Worm (Caenorhabditis elegans): ENCODE measurements around the gene Y39G8B.13.

DNA sequence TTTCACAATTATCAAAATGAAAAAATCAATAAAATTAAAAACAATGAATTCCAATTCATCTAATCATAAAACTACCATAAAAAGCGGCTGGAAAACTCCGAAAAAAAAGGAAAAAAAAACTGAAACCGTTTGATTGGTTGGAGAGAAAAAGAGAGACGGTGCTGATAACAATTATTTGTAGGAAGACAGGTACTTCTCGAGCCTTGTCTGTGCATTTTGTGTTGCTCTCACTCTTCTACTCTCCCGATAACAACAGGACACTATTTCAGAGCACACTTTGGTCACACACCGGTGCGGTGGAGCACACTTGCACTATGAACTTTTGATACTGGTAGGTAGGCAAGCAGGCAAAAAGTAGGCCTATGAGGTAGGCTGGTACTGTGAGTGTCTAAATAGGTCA, 26.3 kb downstream of the Y39G8B.13 start:
- TF ChIP-seq F49E8.2 (tag; optimal IDR thresholded peaks at IDR 0.05; ENCODE audit: borderline replicate concordance) (no peak), D1046.2 (GFP tag; IDR thresholded peaks at IDR 0.05) (no peak), R02D3.7 (tag; optimal IDR thresholded peaks at IDR 0.05) (no peak), ztf-11 (tag; optimal IDR thresholded peaks at IDR 0.05) (no peak), saeg-2 (GFP tag; IDR thresholded peaks at IDR 0.05) (peak; percentile 72; the same call in 1 of the 2 replicates), nhr-25 (tag; optimal IDR thresholded peaks at IDR 0.05; ENCODE audit: borderline replicate concordance, insufficient read depth) (no peak), lsy-2 (tag; optimal IDR thresholded peaks at IDR 0.05) (peak in 1 of 2 experiments; percentile 48), pha-4 (GFP tag; IDR thresholded peaks at IDR 0.05) (no peak), pha-4 (tag; optimal IDR thresholded peaks at IDR 0.05) (no peak), unc-39 (tag; optimal IDR thresholded peaks at IDR 0.05) (no peak), snpc-4 (tag; optimal IDR thresholded peaks at IDR 0.05) (no peak), unc-62 (GFP tag; optimal IDR thresholded peaks at IDR 0.05 in 1 of 2) (peak in 1 of 2 experiments; percentile 42), unc-62 (tag; optimal IDR thresholded peaks at IDR 0.05) (no peak)
